Worm (Caenorhabditis elegans) whole organism, young adult: Measurements from ENCODE around the gene C56A3.8.

Experiments used
- C06A6.2 ChIP-seq: fragments of 200-800 bp; sonication (Bioruptor generic); conservative IDR thresholded peaks from 2 replicates; pipeline ENCODE4 v1.3.6; 2022; ENCODE audit warnings: missing genetic modification characterization, missing compliant biosample characterization
- K12H6.12 ChIP-seq: fragments of 200-800 bp; sonication (Bioruptor generic); optimal IDR thresholded peaks from 2 replicates; lab custom pipeline; 2018; ENCODE audit warnings: mild to moderate bottlenecking, missing genetic modification characterization, missing compliant biosample characterization
- ccch-3 ChIP-seq: fragments of 200-800 bp; sonication (Bioruptor generic); optimal IDR thresholded peaks from 2 replicates; lab custom pipeline; 2018; ENCODE audit warnings: mild to moderate bottlenecking, missing genetic modification characterization, missing compliant biosample characterization
- hlh-12 ChIP-seq: sonication (generic microtip); optimal IDR thresholded peaks from 2 replicates; lab custom pipeline; 2016; ENCODE audit warnings: missing genetic modification characterization, missing compliant biosample characterization
- madf-10 ChIP-seq: sonication (generic microtip); optimal IDR thresholded peaks from 2 replicates; lab custom pipeline; 2016; ENCODE audit warnings: mild to moderate bottlenecking, missing genetic modification characterization, missing compliant biosample characterization
- somi-1 ChIP-seq: fragments of 200-800 bp; sonication (Bioruptor generic); optimal IDR thresholded peaks from 2 replicates; lab custom pipeline; 2018; ENCODE audit warnings: mild to moderate bottlenecking, missing genetic modification characterization, missing compliant biosample characterization
- unc-62 ChIP-seq: fragments of 150-350 bp; optimal IDR thresholded peaks from 2 replicates; lab custom pipeline; 2014; ENCODE audit warnings: missing biosample characterization, missing genetic modification reagents, missing genetic modification characterization

DNA sequence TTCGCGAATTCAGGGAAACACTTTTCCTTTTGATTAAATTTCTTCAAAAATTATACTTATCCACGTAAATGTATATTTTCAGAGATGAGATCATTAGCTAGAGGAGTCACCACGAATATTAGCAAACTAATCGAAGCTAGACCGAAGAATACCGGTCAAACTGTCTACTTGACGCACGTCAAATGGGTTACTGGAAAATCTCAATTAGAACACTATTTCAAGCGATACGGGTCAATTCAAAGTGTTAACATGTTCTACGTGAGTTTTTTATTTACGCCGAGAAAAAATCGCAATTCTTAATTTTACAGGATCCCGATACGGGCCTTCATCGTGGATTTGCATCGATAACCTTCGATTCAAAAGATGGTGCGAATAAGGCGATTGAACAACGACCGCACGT, 5.7 kb downstream of the C56A3.8 start, which contains the start of gene slrp-1:
- TF ChIP-seq somi-1 (no peak), K12H6.12 (tag; lab: Kevin White, UChicago) (no peak), unc-62 (GFP tag; lab: Kevin White, UChicago) (no peak), madf-10 (tag; lab: Kevin White, UChicago) (no peak), C06A6.2 (GFP tag; lab: Robert Waterston, UW) (no peak), hlh-12 (tag; lab: Kevin White, UChicago) (no peak), ccch-3 (GFP tag; lab: Kevin White, UChicago) (no peak)
